Worm (Caenorhabditis elegans) whole organism, midembryonic: ENCODE data around the gene unc-53.

ENCODE experiments used
- T22C8.4 ChIP-seq: fragments of 200-800 bp; sonication (Bioruptor generic); IDR thresholded peaks from 2 replicates; pipeline ENCODE4 v1.3.6; 2022; ENCODE audit warnings: missing genetic modification characterization, missing compliant biosample characterization
- cog-1 ChIP-seq: sonication (generic microtip); optimal IDR thresholded peaks from 2 replicates; lab custom pipeline; 2016; ENCODE audit warnings: missing genetic modification characterization, missing compliant biosample characterization
- flt-1 ChIP-seq: fragments of 200-800 bp; sonication (Bioruptor generic); IDR thresholded peaks from 2 replicates; pipeline ENCODE4 v1.3.6; 2022; ENCODE audit warnings: missing genetic modification characterization, missing compliant biosample characterization
- klf-2 ChIP-seq: fragments of 200-800 bp; sonication (Bioruptor generic); conservative IDR thresholded peaks from 2 replicates; pipeline ENCODE4 v1.3.6; 2022; ENCODE audit warnings: missing genetic modification reagents, missing genetic modification characterization, missing compliant biosample characterization
- med-1 ChIP-seq: sonication (generic microtip); optimal IDR thresholded peaks from 2 replicates; lab custom pipeline; 2017; ENCODE audit warnings: missing genetic modification characterization, mild to moderate bottlenecking, missing compliant biosample characterization, antibody characterized with exemption, missing genetic modification reagents; ENCODE audit not compliant: insufficient read depth
- ref-1 ChIP-seq: fragments of 200-800 bp; sonication (Bioruptor generic); conservative IDR thresholded peaks from 2 replicates; pipeline ENCODE4 v1.3.6; 2022; ENCODE audit warnings: missing genetic modification reagents, missing genetic modification characterization, missing compliant biosample characterization
- tab-1 ChIP-seq: fragments of 200-800 bp; sonication (Bioruptor generic); IDR thresholded peaks from 2 replicates; pipeline ENCODE4 v1.3.6; 2022; ENCODE audit warnings: missing genetic modification characterization, missing compliant biosample characterization
- ztf-23 ChIP-seq: fragments of 200-800 bp; sonication (Bioruptor generic); IDR thresholded peaks from 2 replicates; pipeline ENCODE4 v1.3.6; 2022; ENCODE audit warnings: missing genetic modification reagents, missing genetic modification characterization, missing compliant biosample characterization
- ztf-29 ChIP-seq: fragments of 200-800 bp; sonication (Bioruptor generic); IDR thresholded peaks from 2 replicates; pipeline ENCODE4 v1.3.6; 2022; ENCODE audit warnings: missing genetic modification reagents, missing genetic modification characterization, missing compliant biosample characterization

- TF ChIP-seq ztf-23 (GFP tag; lab: Robert Waterston, UW) (no peak), ztf-29 (GFP tag; lab: Robert Waterston, UW) (no peak), cog-1 (no peak), klf-2 (no peak), med-1 (GFP tag; lab: Kevin White, UChicago) (no peak), ref-1 (GFP tag; lab: Robert Waterston, UW) (no peak), tab-1 (no peak), flt-1 (GFP tag; lab: Robert Waterston, UW) (no peak), T22C8.4 (GFP tag; lab: Robert Waterston, UW) (no peak)
These were observed 46.5 kb upstream of the unc-53 start for ce11 chrII:11135773-11136172.
